Fruit fly (Drosophila melanogaster): ENCODE data around the gene RpL14.
A peak's percentile ranks its signal among the peaks of the same experiment; 100 is the strongest.

Gene RpL14

DNA sequence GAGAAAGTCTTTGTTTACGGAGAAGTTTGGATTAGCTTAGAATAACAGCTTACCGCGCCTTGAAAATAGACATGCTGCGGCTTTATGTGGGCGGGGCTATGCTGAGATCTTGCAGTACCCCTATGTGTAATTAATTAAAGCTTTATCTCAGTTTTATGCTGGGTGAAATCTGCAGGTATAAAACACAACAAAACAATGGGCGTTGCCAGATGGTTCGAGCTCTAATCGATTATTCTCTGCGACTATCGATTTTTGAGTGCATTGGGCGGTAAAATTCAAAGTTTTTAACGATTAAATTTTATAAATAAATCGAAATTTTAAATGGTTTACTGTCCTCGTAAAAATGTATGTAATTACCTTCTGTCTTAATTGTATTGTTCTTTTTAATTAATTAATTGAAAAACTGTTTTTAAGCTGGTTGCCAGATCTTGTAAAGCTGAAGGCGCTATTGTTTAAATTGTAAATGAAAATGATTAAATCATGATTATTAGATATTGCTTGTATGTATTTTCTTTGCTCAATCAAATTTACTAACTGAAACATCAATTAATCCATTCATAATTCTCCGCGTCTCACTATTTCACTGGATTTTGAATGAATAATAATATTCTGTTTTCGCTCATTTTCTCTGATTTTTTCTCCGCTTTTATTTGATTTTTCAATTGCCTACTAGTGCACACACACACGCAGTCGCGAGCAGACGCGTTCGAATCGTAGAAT, 23.1 kb downstream of the RpL14 start, which contains the start of the genes GAPsec and Zasp66:
Gene GAPsec, minus strand, starts transcription at position 200 of the 720 bp plus-strand sequence.
Gene Zasp66, plus strand, starts transcription at position 670 of the 720 bp plus-strand sequence.
- TF ChIP-seq CG32121 (GFP tag; IDR thresholded peaks at IDR 0.05) (no peak), EcR (GFP tag; optimal IDR thresholded peaks at IDR 0.05) (no peak), CG34367 (tag; optimal IDR thresholded peaks at IDR 0.05) (no peak), CG8159 (tag; optimal IDR thresholded peaks at IDR 0.05) (no peak), Ets98B (GFP tag; IDR thresholded peaks at IDR 0.05) (no peak), Pif1A (GFP tag; optimal IDR thresholded peaks at IDR 0.05) (no peak), CG12605 (GFP tag; IDR thresholded peaks at IDR 0.05) (no peak), CG10348 (GFP tag; IDR thresholded peaks at IDR 0.05) (no peak)

DNA sequence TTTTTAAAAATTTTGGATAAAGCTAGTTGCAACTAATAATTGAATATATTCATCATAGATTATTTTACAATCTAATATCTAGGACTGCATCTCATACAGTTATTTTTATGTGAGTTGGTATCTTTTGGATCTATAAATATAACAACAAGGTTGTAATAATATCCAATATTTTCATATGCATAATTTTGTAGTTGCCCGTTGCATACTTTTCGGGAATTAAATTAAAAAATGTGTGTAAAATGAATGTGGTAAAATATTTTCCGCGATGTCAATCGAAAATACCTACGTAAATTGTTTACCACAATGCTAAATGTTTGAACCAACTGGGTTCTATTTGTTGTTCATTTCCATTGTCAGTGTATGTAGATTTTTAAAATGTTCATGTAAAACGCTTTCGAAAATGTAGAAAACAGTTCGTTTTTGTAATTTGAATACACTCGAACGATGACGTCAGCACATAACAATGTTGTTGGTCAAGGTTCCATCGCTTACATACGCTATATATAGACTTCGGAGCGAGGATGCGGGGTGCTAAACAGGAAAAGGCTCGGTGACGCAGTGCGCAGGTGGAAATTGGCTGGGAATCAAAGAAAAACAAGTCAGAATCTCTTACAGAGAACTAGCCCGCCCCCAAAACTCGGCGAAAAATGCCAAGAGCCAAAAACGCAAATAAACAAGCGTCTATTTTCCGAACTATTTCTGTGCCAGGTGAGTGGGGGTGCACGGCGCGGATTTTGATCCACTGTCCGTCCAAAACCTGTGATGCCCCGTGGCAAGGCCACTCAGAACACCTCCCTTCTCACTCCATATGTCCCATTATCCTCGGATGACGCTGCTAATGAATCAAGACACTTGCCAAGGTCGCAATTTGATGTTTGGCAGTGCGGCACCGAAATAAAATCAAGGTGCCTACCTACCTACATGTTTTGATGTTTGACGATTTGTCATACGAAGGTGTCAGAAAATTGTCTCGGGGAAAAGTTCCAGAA, 27.3 kb downstream of the RpL14 start:
- TF ChIP-seq Pif1B (GFP tag; optimal IDR thresholded peaks at IDR 0.05) = no peak
- no peak for TF ChIP-seq Snoo (tag; optimal IDR thresholded peaks at IDR 0.05)
- no peak for TF ChIP-seq CG12605 (GFP tag; IDR thresholded peaks at IDR 0.05)

DNA sequence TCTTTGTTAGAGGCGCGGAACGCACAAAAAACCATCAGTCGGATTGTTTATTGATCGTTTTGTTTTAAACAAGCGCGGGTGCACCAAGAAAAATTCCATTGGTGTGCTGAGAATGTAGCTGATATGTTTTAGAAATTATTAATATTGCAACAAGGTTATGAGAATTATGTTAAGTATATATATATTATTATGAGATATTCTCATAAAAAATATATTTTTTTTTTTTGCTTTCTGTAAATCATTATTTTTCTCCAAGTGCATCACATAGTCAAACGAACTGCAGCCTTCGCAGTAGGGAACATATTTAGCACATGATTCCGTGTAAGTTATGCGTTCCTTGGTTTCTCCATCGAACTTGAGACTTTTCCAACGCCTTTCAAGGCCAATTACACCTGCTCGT, 28.2 kb downstream of the RpL14 start:
- TF ChIP-seq D1 (tag; optimal IDR thresholded peaks at IDR 0.05) = no peak
- TF ChIP-seq Ets98B (GFP tag; IDR thresholded peaks at IDR 0.05) = 0 out of 2 replicates have a peak, but pooled peaks have one; percentile 19
- no peak for TF ChIP-seq CG14655 (GFP tag; optimal IDR thresholded peaks at IDR 0.05)
- TF ChIP-seq Snoo (tag; optimal IDR thresholded peaks at IDR 0.05) = peak; percentile 35
- TF ChIP-seq CG32121 (GFP tag; IDR thresholded peaks at IDR 0.05) = no peak
- no peak for TF ChIP-seq CG9948 (tag; optimal IDR thresholded peaks at IDR 0.05)
- TF ChIP-seq CG8159 (tag; optimal IDR thresholded peaks at IDR 0.05) = no peak

DNA sequence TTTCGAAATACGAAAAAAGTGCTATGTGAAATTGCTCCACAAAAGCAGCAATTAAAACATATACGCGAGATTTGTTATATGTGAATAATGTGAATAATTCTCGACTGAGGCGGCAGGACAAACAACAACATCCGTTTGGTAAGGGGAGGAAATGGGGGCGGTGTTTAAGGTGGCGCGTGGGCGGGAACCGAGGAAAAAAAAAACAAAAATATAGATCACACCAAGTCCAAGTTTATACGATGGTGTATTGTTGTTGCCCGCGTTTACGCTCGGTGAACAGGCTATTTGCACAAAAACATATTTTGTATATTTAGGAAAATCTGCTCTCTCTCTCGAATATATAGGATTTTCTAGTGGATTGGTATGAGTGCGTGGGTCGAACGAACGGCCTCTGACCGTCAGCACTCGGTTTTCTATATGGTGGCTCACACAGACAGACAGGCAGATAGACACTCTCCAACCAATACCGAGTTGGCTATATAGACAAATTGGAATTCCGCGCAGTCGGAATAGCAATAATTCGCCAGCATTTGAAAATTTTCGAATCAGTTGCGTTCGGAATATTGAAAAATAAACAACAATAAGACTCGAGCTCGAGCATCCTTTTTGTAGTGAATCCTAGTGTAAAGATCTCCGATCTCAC, 29.0 kb downstream of the RpL14 start:
- TF ChIP-seq CG15710 (tag; optimal IDR thresholded peaks at IDR 0.05) (no peak), D1 (tag; optimal IDR thresholded peaks at IDR 0.05) (no peak), CG4496 (GFP tag; IDR thresholded peaks at IDR 0.05) (no peak), rn (GFP tag; IDR thresholded peaks at IDR 0.05) (no peak), Ets98B (GFP tag; IDR thresholded peaks at IDR 0.05) (no peak), CG14655 (GFP tag; optimal IDR thresholded peaks at IDR 0.05) (no peak), CG10348 (GFP tag; IDR thresholded peaks at IDR 0.05) (no peak), Snoo (tag; optimal IDR thresholded peaks at IDR 0.05) (no peak), CG34367 (tag; optimal IDR thresholded peaks at IDR 0.05) (no peak)

DNA sequence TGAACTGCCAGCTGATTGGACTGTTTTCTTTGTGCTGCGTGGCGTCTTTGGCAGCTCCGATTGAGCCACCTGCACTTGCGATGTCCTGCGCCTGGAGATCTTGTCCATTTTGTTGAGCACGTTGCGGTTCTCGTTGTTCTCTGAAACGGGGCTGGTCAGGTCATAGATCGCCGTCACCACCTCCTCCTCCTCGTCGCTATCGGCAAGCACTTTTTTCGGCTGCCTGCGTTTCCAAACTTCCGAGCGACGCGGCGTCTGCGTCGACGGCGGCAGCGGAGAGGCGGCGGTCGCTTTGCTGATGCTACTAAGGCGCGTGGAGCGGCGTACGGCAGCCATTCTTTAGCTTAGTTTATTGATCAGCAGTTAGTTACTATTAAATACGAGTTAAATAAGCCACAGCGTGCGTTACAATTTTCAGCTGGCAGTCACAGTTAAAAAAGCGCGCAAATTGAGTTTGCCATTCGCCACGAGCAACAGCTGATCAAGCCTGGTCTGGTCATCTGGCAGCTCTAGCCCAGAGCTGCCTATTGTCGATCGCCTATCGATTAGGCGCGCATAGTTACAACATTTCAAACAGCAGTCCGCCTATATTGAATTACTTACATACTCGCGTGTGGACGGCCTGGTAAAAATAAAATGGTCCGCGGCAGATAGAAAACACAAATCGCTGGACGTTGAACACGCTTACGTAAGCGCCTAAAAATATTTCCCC, 33.0 kb downstream of the RpL14 start, which contains the start of gene Cdc6:
Gene Cdc6, minus strand, starts transcription at position 456 of the 712 bp plus-strand sequence.
- no peak for TF ChIP-seq CG8159 (tag; optimal IDR thresholded peaks at IDR 0.05)
- TF ChIP-seq CG9948 (tag; optimal IDR thresholded peaks at IDR 0.05) = no peak
- no peak for TF ChIP-seq fd96Ca (GFP tag; IDR thresholded peaks at IDR 0.05)
- TF ChIP-seq EcR (GFP tag; optimal IDR thresholded peaks at IDR 0.05) = no peak
- no peak for TF ChIP-seq CG14655 (GFP tag; optimal IDR thresholded peaks at IDR 0.05)
- TF ChIP-seq CG12605 (GFP tag; IDR thresholded peaks at IDR 0.05) = no peak
- no peak for TF ChIP-seq Pif1B (GFP tag; optimal IDR thresholded peaks at IDR 0.05)
- no peak for TF ChIP-seq CG10348 (GFP tag; IDR thresholded peaks at IDR 0.05)
- no peak for TF ChIP-seq CG17806 (tag; optimal IDR thresholded peaks at IDR 0.05)
- no peak for TF ChIP-seq gl (tag; optimal IDR thresholded peaks at IDR 0.05)
- TF ChIP-seq Ets98B (GFP tag; IDR thresholded peaks at IDR 0.05) = no peak
- TF ChIP-seq Pif1A (GFP tag; optimal IDR thresholded peaks at IDR 0.05) = no peak
- no peak for TF ChIP-seq CG13204 (GFP tag; optimal IDR thresholded peaks at IDR 0.05)
- TF ChIP-seq CG15710 (tag; optimal IDR thresholded peaks at IDR 0.05) = no peak
- TF ChIP-seq CG34367 (tag; optimal IDR thresholded peaks at IDR 0.05) = no peak
- TF ChIP-seq CG4496 (GFP tag; IDR thresholded peaks at IDR 0.05) = no peak
- TF ChIP-seq CG32121 (GFP tag; IDR thresholded peaks at IDR 0.05) = no peak
- TF ChIP-seq rn (GFP tag; IDR thresholded peaks at IDR 0.05) = no peak
- TF ChIP-seq Snoo (tag; optimal IDR thresholded peaks at IDR 0.05) = no peak
- TF ChIP-seq CG8301 (tag; optimal IDR thresholded peaks at IDR 0.05) = no peak
